Worm (Caenorhabditis elegans) whole organism, midembryonic: Measurements from ENCODE around the gene K07H8.12.

Experiments used
- cog-1 ChIP-seq: sonication (generic microtip); optimal IDR thresholded peaks from 2 replicates; lab custom pipeline; 2016; ENCODE audit warnings: missing genetic modification characterization, missing compliant biosample characterization
- flt-1 ChIP-seq: fragments of 200-800 bp; sonication (Bioruptor generic); IDR thresholded peaks from 2 replicates; pipeline ENCODE4 v1.3.6; 2022; ENCODE audit warnings: missing genetic modification characterization, missing compliant biosample characterization
- klf-2 ChIP-seq: fragments of 200-800 bp; sonication (Bioruptor generic); conservative IDR thresholded peaks from 2 replicates; pipeline ENCODE4 v1.3.6; 2022; ENCODE audit warnings: missing genetic modification reagents, missing genetic modification characterization, missing compliant biosample characterization
- med-1 ChIP-seq: sonication (generic microtip); optimal IDR thresholded peaks from 2 replicates; lab custom pipeline; 2017; ENCODE audit warnings: missing genetic modification characterization, mild to moderate bottlenecking, missing compliant biosample characterization, antibody characterized with exemption, missing genetic modification reagents; ENCODE audit not compliant: insufficient read depth
- ref-1 ChIP-seq: fragments of 200-800 bp; sonication (Bioruptor generic); conservative IDR thresholded peaks from 2 replicates; pipeline ENCODE4 v1.3.6; 2022; ENCODE audit warnings: missing genetic modification reagents, missing genetic modification characterization, missing compliant biosample characterization
- tab-1 ChIP-seq: fragments of 200-800 bp; sonication (Bioruptor generic); IDR thresholded peaks from 2 replicates; pipeline ENCODE4 v1.3.6; 2022; ENCODE audit warnings: missing genetic modification characterization, missing compliant biosample characterization

- TF ChIP-seq ref-1 (GFP tag; lab: Robert Waterston, UW), result no peak
- no peak for TF ChIP-seq flt-1
- TF ChIP-seq tab-1 (GFP tag; lab: Robert Waterston, UW), result no peak
- TF ChIP-seq klf-2 (GFP tag; lab: Robert Waterston, UW), result no peak
- no peak for TF ChIP-seq cog-1 (tag; lab: Kevin White, UChicago)
- no peak for TF ChIP-seq med-1
Measured at ce11 chrIV:8273334-8273733, 3.2 kb downstream of the K07H8.12 start.
